Worm (Caenorhabditis elegans) whole organism, L1 larva: ENCODE results near the gene rps-3.

ENCODE experiments used
- C04F5.9 ChIP-seq: sonication (generic microtip); optimal IDR thresholded peaks from 2 replicates; lab custom pipeline; 2016; ENCODE audit warnings: missing genetic modification characterization, missing compliant biosample characterization
- C16A3.4 ChIP-seq: fragments of 150-350 bp; optimal IDR thresholded peaks from 2 replicates; lab custom pipeline; 2014; ENCODE audit warnings: missing biosample characterization, missing genetic modification characterization
- C34B4.2 ChIP-seq: sonication (generic microtip); optimal IDR thresholded peaks from 2 replicates; lab custom pipeline; 2017; ENCODE audit warnings: mild to moderate bottlenecking, missing genetic modification characterization, missing compliant biosample characterization
- F16B12.6 ChIP-seq: fragments of 150-350 bp; optimal IDR thresholded peaks from 2 replicates; lab custom pipeline; 2014; ENCODE audit warnings: missing biosample characterization, missing genetic modification characterization
- Y116A8C.19 ChIP-seq: sonication (generic microtip); optimal IDR thresholded peaks from 2 replicates; lab custom pipeline; 2016; ENCODE audit warnings: missing compliant biosample characterization, missing genetic modification characterization, borderline replicate concordance
- aha-1 ChIP-seq: fragments of 150-350 bp; optimal IDR thresholded peaks from 2 replicates; lab custom pipeline; 2014; ENCODE audit warnings: missing biosample characterization, missing genetic modification characterization
- ama-1 ChIP-seq: fragments of 150-350 bp; optimal IDR thresholded peaks from 2 replicates; lab custom pipeline; 2014
- blmp-1 ChIP-seq: fragments of 150-350 bp; optimal IDR thresholded peaks from 2 replicates; lab custom pipeline; 2014; ENCODE audit warnings: missing biosample characterization, missing genetic modification characterization
- ceh-63 ChIP-seq: fragments of 200-800 bp; sonication (Bioruptor generic); optimal IDR thresholded peaks from 2 replicates; lab custom pipeline; 2018; ENCODE audit warnings: mild to moderate bottlenecking, missing genetic modification characterization, missing compliant biosample characterization
- ceh-8 ChIP-seq: fragments of 200-800 bp; sonication (Bioruptor generic); optimal IDR thresholded peaks from 2 replicates; lab custom pipeline; 2018; ENCODE audit warnings: mild to moderate bottlenecking, missing genetic modification characterization, moderate library complexity, missing compliant biosample characterization
- ceh-82 ChIP-seq, 3 experiments: fragments of 150-350 bp in 1 of 3; sonication (generic microtip) in 2 of 3; optimal IDR thresholded peaks; 2 replicates each; lab custom pipeline; 2014 to 2017; ENCODE audit warnings: missing biosample characterization in 3 of 3, missing genetic modification characterization in 3 of 3
- ceh-88 ChIP-seq: fragments of 200-800 bp; sonication (Bioruptor generic); IDR thresholded peaks from 2 replicates; pipeline ENCODE4 v1.3.6; 2022; ENCODE audit warnings: missing genetic modification characterization, missing compliant biosample characterization
- ceh-90 ChIP-seq: sonication (generic microtip); optimal IDR thresholded peaks from 2 replicates; lab custom pipeline; 2016; ENCODE audit warnings: missing genetic modification characterization, missing compliant biosample characterization
- ces-1 ChIP-seq: fragments of 150-350 bp; optimal IDR thresholded peaks from 2 replicates; lab custom pipeline; 2014; ENCODE audit warnings: missing biosample characterization, missing genetic modification reagents, missing genetic modification characterization
- efl-3 ChIP-seq: fragments of 200-800 bp; sonication (Bioruptor generic); optimal IDR thresholded peaks from 2 replicates; lab custom pipeline; 2018; ENCODE audit warnings: mild to moderate bottlenecking, missing genetic modification characterization, missing compliant biosample characterization
- egl-13 ChIP-seq: sonication (generic microtip); optimal IDR thresholded peaks from 2 replicates; lab custom pipeline; 2016; ENCODE audit warnings: missing genotype, missing genetic modification reagents, missing genetic modification characterization, missing compliant biosample characterization
- egl-27 ChIP-seq, 2 experiments: fragments of 150-350 bp in 1 of 2; sonication (generic microtip); optimal IDR thresholded peaks; 3 replicates each; lab custom pipeline; 2017 to 2018; ENCODE audit warnings: missing biosample characterization in 2 of 2, missing genetic modification characterization in 2 of 2, missing genetic modification reagents in 2 of 2
- elt-2 ChIP-seq: sonication (generic microtip); optimal IDR thresholded peaks from 2 replicates; lab custom pipeline; 2016; ENCODE audit warnings: missing genetic modification characterization, mild to moderate bottlenecking, inconsistent platforms, missing compliant biosample characterization, missing genetic modification reagents
- ets-5 ChIP-seq: fragments of 200-800 bp; sonication (Bioruptor generic); IDR thresholded peaks from 2 replicates; pipeline ENCODE4 v1.3.6; 2022; ENCODE audit warnings: missing genetic modification characterization, missing compliant biosample characterization
- fkh-4 ChIP-seq: sonication (generic microtip); optimal IDR thresholded peaks from 2 replicates; lab custom pipeline; 2016; ENCODE audit warnings: missing compliant biosample characterization, missing genetic modification characterization, borderline replicate concordance
- grh-1 ChIP-seq: fragments of 200-800 bp; sonication (Bioruptor generic); IDR thresholded peaks from 2 replicates; pipeline ENCODE4 v1.3.6; 2022; ENCODE audit warnings: missing genetic modification reagents, missing genetic modification characterization, missing compliant biosample characterization
- hlh-17 ChIP-seq: fragments of 200-800 bp; sonication (Bioruptor generic); optimal IDR thresholded peaks from 2 replicates; lab custom pipeline; 2018; ENCODE audit warnings: missing genetic modification characterization, mild to moderate bottlenecking, missing compliant biosample characterization, moderate library complexity, borderline replicate concordance
- hpl-2 ChIP-seq: fragments of 150-350 bp; optimal IDR thresholded peaks from 2 replicates; lab custom pipeline; 2014; ENCODE audit warnings: missing biosample characterization, missing genetic modification reagents, missing genetic modification characterization
- irx-1 ChIP-seq: sonication (generic microtip); optimal IDR thresholded peaks from 2 replicates; lab custom pipeline; 2016; ENCODE audit warnings: missing genetic modification characterization, missing compliant biosample characterization
- isw-1 ChIP-seq: fragments of 200-800 bp; sonication (Bioruptor generic); IDR thresholded peaks from 2 replicates; pipeline ENCODE4 v1.3.6; 2022; ENCODE audit warnings: missing genetic modification characterization, missing compliant biosample characterization
- lin-13 ChIP-seq: fragments of 150-350 bp; optimal IDR thresholded peaks from 2 replicates; lab custom pipeline; 2014; ENCODE audit warnings: missing biosample characterization, missing genetic modification reagents, missing genetic modification characterization
- lin-15B ChIP-seq: fragments of 150-350 bp; sonication (generic microtip); optimal IDR thresholded peaks from 3 replicates; lab custom pipeline; 2014; ENCODE audit warnings: missing biosample characterization, missing genetic modification characterization
- lin-35 ChIP-seq, 2 experiments: fragments of 150-350 bp; optimal IDR thresholded peaks; 2 replicates each; lab custom pipeline; 2014; ENCODE audit warnings: missing biosample characterization in 2 of 2, missing genetic modification characterization in 2 of 2, missing genetic modification reagents in 2 of 2
- lir-3 ChIP-seq: sonication (generic microtip); optimal IDR thresholded peaks from 2 replicates; lab custom pipeline; 2016; ENCODE audit warnings: mild to moderate bottlenecking, missing genetic modification characterization, moderate library complexity, missing compliant biosample characterization; ENCODE audit not compliant: poor library complexity
- mef-2 ChIP-seq: fragments of 150-350 bp; optimal IDR thresholded peaks from 2 replicates; lab custom pipeline; 2014; ENCODE audit warnings: missing biosample characterization, missing genetic modification characterization
- mep-1 ChIP-seq: fragments of 150-350 bp; optimal IDR thresholded peaks from 2 replicates; lab custom pipeline; 2014; ENCODE audit warnings: missing biosample characterization, missing genetic modification characterization
- nhr-11 ChIP-seq: fragments of 150-350 bp; optimal IDR thresholded peaks from 2 replicates; lab custom pipeline; 2014; ENCODE audit warnings: missing biosample characterization, missing genetic modification characterization
- nhr-12 ChIP-seq: sonication (generic microtip); optimal IDR thresholded peaks from 2 replicates; lab custom pipeline; 2017; ENCODE audit warnings: missing biosample characterization, missing genetic modification characterization
- nhr-237 ChIP-seq: fragments of 150-350 bp; optimal IDR thresholded peaks from 2 replicates; lab custom pipeline; 2014; ENCODE audit warnings: missing biosample characterization, missing genetic modification characterization
- nhr-71 ChIP-seq: sonication (generic microtip); optimal IDR thresholded peaks from 2 replicates; lab custom pipeline; 2016; ENCODE audit warnings: mild to moderate bottlenecking, missing genetic modification characterization, moderate library complexity, missing compliant biosample characterization
- nhr-77 ChIP-seq: fragments of 150-350 bp; optimal IDR thresholded peaks from 2 replicates; lab custom pipeline; 2014; ENCODE audit warnings: missing biosample characterization, missing genetic modification characterization
- nhr-84 ChIP-seq: sonication (generic microtip); optimal IDR thresholded peaks from 2 replicates; lab custom pipeline; 2017; ENCODE audit warnings: missing biosample characterization, missing genetic modification characterization
- nhr-90 ChIP-seq: sonication (generic microtip); optimal IDR thresholded peaks from 2 replicates; lab custom pipeline; 2016; ENCODE audit warnings: mild to moderate bottlenecking, missing genetic modification characterization, missing compliant biosample characterization; ENCODE audit not compliant: poor library complexity
- pax-3 ChIP-seq: fragments of 200-800 bp; sonication (Bioruptor generic); optimal IDR thresholded peaks from 2 replicates; lab custom pipeline; 2018; ENCODE audit warnings: mild to moderate bottlenecking, missing genetic modification characterization, moderate library complexity, missing compliant biosample characterization
- pqm-1 ChIP-seq: sonication (generic microtip); optimal IDR thresholded peaks from 3 replicates; lab custom pipeline; 2017; ENCODE audit warnings: missing biosample characterization, missing genetic modification characterization
- rnt-1 ChIP-seq: sonication (generic microtip); optimal IDR thresholded peaks from 2 replicates; lab custom pipeline; 2016; ENCODE audit warnings: mild to moderate bottlenecking, missing genetic modification characterization, moderate library complexity, missing compliant biosample characterization
- skn-1 ChIP-seq: fragments of 150-350 bp; optimal IDR thresholded peaks from 2 replicates; lab custom pipeline; 2014; ENCODE audit warnings: missing biosample characterization, missing genetic modification characterization
- snu-23 ChIP-seq: sonication (generic microtip); optimal IDR thresholded peaks from 2 replicates; lab custom pipeline; 2016; ENCODE audit warnings: missing genetic modification characterization, missing compliant biosample characterization
- sox-4 ChIP-seq: sonication (generic microtip); optimal IDR thresholded peaks from 2 replicates; lab custom pipeline; 2016; ENCODE audit warnings: missing genetic modification characterization, missing compliant biosample characterization
- sup-37 ChIP-seq: fragments of 200-800 bp; sonication (Bioruptor generic); optimal IDR thresholded peaks from 2 replicates; lab custom pipeline; 2018; ENCODE audit warnings: mild to moderate bottlenecking, missing genetic modification characterization, missing compliant biosample characterization
- swsn-7 ChIP-seq: sonication (generic microtip); optimal IDR thresholded peaks from 2 replicates; lab custom pipeline; 2016; ENCODE audit warnings: missing genetic modification characterization, missing compliant biosample characterization
- unc-130 ChIP-seq: fragments of 150-350 bp; optimal IDR thresholded peaks from 2 replicates; lab custom pipeline; 2017; ENCODE audit warnings: missing biosample characterization, missing genetic modification characterization, inconsistent platforms
- unc-30 ChIP-seq: sonication (generic microtip); optimal IDR thresholded peaks from 2 replicates; lab custom pipeline; 2017; ENCODE audit warnings: missing biosample characterization, missing genetic modification characterization
- unc-62 ChIP-seq: fragments of 150-350 bp; optimal IDR thresholded peaks from 2 replicates; lab custom pipeline; 2014; ENCODE audit warnings: missing biosample characterization, missing genetic modification reagents, missing genetic modification characterization
- unc-86 ChIP-seq: sonication (generic microtip); optimal IDR thresholded peaks from 2 replicates; lab custom pipeline; 2016; ENCODE audit warnings: missing genetic modification characterization, missing compliant biosample characterization
- xbp-1 ChIP-seq: sonication (generic microtip); optimal IDR thresholded peaks from 2 replicates; lab custom pipeline; 2016; ENCODE audit warnings: missing genetic modification characterization, missing compliant biosample characterization
- zag-1 ChIP-seq: fragments of 150-350 bp; optimal IDR thresholded peaks from 2 replicates; lab custom pipeline; 2014; ENCODE audit warnings: missing biosample characterization, missing genetic modification characterization
- zip-4 ChIP-seq: fragments of 200-800 bp; sonication (Bioruptor generic); optimal IDR thresholded peaks from 2 replicates; lab custom pipeline; 2018; ENCODE audit warnings: mild to moderate bottlenecking, missing genetic modification characterization, moderate library complexity, missing compliant biosample characterization
- ztf-11 ChIP-seq, 2 experiments: sonication (generic microtip); optimal IDR thresholded peaks; 2 replicates each; lab custom pipeline; 2016 to 2017; ENCODE audit warnings: missing genetic modification characterization in 2 of 2, missing biosample characterization in 1 of 2, missing compliant biosample characterization in 1 of 2

Gene rps-3

DNA sequence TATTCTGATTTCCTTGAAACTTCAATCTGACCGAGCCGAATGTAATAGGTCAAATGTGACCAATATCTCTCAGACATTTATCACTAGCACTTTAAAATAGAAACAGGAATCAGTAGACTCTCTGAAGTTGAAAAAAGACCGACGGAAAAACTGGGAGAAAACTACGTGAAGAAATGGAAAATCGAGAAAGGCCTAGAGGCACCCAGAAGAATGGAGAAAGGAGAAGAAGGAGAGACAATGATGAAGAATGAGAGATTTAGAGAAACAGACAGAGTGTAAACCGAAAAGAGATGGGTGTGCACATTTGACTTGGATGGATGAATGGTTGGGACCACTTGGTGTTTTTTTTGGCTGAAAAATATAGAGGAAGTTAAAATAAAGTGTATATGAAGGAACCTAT lies 36.6 kb upstream of the rps-3 start (continued):
- no peak for TF ChIP-seq unc-62 (GFP tag; lab: Kevin White, UChicago)
- peak; percentile 72 for TF ChIP-seq nhr-71
- TF ChIP-seq xbp-1: peak; percentile 3
- TF ChIP-seq unc-130 (tag; lab: Kevin White, UChicago): no peak
- TF ChIP-seq ceh-90 (tag; lab: Kevin White, UChicago): no peak
- TF ChIP-seq efl-3 (GFP tag; lab: Kevin White, UChicago): no peak
- no peak for TF ChIP-seq nhr-77 (tag; lab: Kevin White, UChicago)
- TF ChIP-seq grh-1 (GFP tag; lab: Robert Waterston, UW): no peak
- peak; percentile 76 for TF ChIP-seq snu-23 (GFP tag; lab: Kevin White, UChicago)
- no peak for TF ChIP-seq zag-1
- TF ChIP-seq irx-1 (tag; lab: Kevin White, UChicago): no peak
- TF ChIP-seq nhr-84: no peak
- TF ChIP-seq hlh-17: no peak
- TF ChIP-seq F16B12.6 (tag; lab: Kevin White, UChicago): no peak
- no peak for TF ChIP-seq mef-2 (tag; lab: Kevin White, UChicago)
- no peak for TF ChIP-seq lir-3
- TF ChIP-seq egl-27 (tag; optimal IDR thresholded peaks at IDR 0.05; lab: Kevin White, UChicago): no peak
- TF ChIP-seq blmp-1: peak; percentile 85
- no peak for TF ChIP-seq nhr-237 (tag; lab: Kevin White, UChicago)
- no peak for TF ChIP-seq elt-2 (tag; lab: Kevin White, UChicago)
- peak in 1 of 2 experiments; percentile 34 for TF ChIP-seq lin-35 (GFP tag; optimal IDR thresholded peaks at IDR 0.05; lab: Kevin White, UChicago)
- peak; percentile 29 for TF ChIP-seq skn-1 (tag; lab: Kevin White, UChicago)
- TF ChIP-seq unc-86: no peak
- TF ChIP-seq lin-13 (GFP tag; lab: Kevin White, UChicago): no peak
- peak in 2 of 3 experiments; percentile 5 to 67 for TF ChIP-seq ceh-82 (tag; optimal IDR thresholded peaks at IDR 0.05; lab: Kevin White, UChicago)
- TF ChIP-seq Y116A8C.19 (tag; lab: Kevin White, UChicago): no peak
- TF ChIP-seq ceh-63 (GFP tag; lab: Kevin White, UChicago): no peak
- no peak for TF ChIP-seq ets-5 (GFP tag; lab: Robert Waterston, UW)
- no peak for TF ChIP-seq nhr-11 (tag; lab: Kevin White, UChicago)
- TF ChIP-seq zip-4: no peak
- no peak for TF ChIP-seq ceh-88 (GFP tag; lab: Robert Waterston, UW)
- TF ChIP-seq ceh-8 (GFP tag; lab: Kevin White, UChicago): no peak
- no peak for TF ChIP-seq mep-1 (tag; lab: Kevin White, UChicago)
- no peak for TF ChIP-seq C34B4.2 (tag; lab: Kevin White, UChicago)
- TF ChIP-seq C04F5.9 (tag; lab: Kevin White, UChicago): no peak
- TF ChIP-seq pax-3 (tag; lab: Kevin White, UChicago): no peak
- no peak for TF ChIP-seq ztf-11 (tag; optimal IDR thresholded peaks at IDR 0.05; lab: Kevin White, UChicago)
- no peak for TF ChIP-seq aha-1 (tag; lab: Kevin White, UChicago)
- TF ChIP-seq fkh-4: no peak
- no peak for TF ChIP-seq sup-37 (GFP tag; lab: Kevin White, UChicago)
- TF ChIP-seq pqm-1 (tag; lab: Kevin White, UChicago): no peak
- no peak for TF ChIP-seq ama-1 (lab: Kevin White, UChicago)
- TF ChIP-seq C16A3.4: no peak
- TF ChIP-seq ces-1 (GFP tag; lab: Kevin White, UChicago): no peak
- TF ChIP-seq lin-15B: no peak
- TF ChIP-seq rnt-1 (tag; lab: Kevin White, UChicago): peak; percentile 70
- TF ChIP-seq hpl-2 (GFP tag; lab: Kevin White, UChicago): no peak
- TF ChIP-seq isw-1 (GFP tag; lab: Robert Waterston, UW): no peak
- no peak for TF ChIP-seq nhr-12 (tag; lab: Kevin White, UChicago)
- no peak for TF ChIP-seq nhr-90 (tag; lab: Kevin White, UChicago)
- TF ChIP-seq unc-30 (tag; lab: Kevin White, UChicago): no peak
- no peak for TF ChIP-seq sox-4
- no peak for TF ChIP-seq egl-13 (tag; lab: Kevin White, UChicago)
- TF ChIP-seq swsn-7 (tag; lab: Kevin White, UChicago): peak; percentile 40
